Worm (Caenorhabditis elegans): ENCODE data around the gene wago-10.

The wago-10 gene

ce11 chrV:347561-348345 lies 4.5 kb downstream of the wago-10 start:
- no peak for TF ChIP-seq unc-62 (GFP tag; optimal IDR thresholded peaks at IDR 0.05)

ce11 chrV:349054-349453 lies 5.8 kb downstream of the wago-10 start, which contains the start of gene atg-9:
Gene atg-9, plus strand, starts transcription at chrV:349385.
- no peak for TF ChIP-seq unc-62 (GFP tag; optimal IDR thresholded peaks at IDR 0.05)

ce11 chrV:350822-351221 lies 7.6 kb downstream of the wago-10 start:
- no peak for TF ChIP-seq unc-62 (GFP tag; optimal IDR thresholded peaks at IDR 0.05)

ce11 chrV:351787-352186 lies 8.6 kb downstream of the wago-10 start:
- TF ChIP-seq unc-62 (GFP tag; optimal IDR thresholded peaks at IDR 0.05), result no peak

- no peak for TF ChIP-seq unc-62 (GFP tag; optimal IDR thresholded peaks at IDR 0.05)
Measured at ce11 chrV:356959-357702, 13.9 kb downstream of the wago-10 start.

ce11 chrV:358473-358872 lies 15.2 kb downstream of the wago-10 start:
- TF ChIP-seq unc-62 (GFP tag; optimal IDR thresholded peaks at IDR 0.05), result no peak

ce11 chrV:359466-359865 lies 16.2 kb downstream of the wago-10 start, which contains the start of gene T22H9.1:
Gene T22H9.1, plus strand, starts transcription at chrV:359766.
- TF ChIP-seq unc-62 (GFP tag; optimal IDR thresholded peaks at IDR 0.05), result no peak

- TF ChIP-seq unc-62 (GFP tag; optimal IDR thresholded peaks at IDR 0.05), result no peak
Measured at ce11 chrV:360068-360467, 16.8 kb downstream of the wago-10 start.

- no peak for TF ChIP-seq unc-62 (GFP tag; optimal IDR thresholded peaks at IDR 0.05)
Measured at ce11 chrV:361291-361690, 18.1 kb downstream of the wago-10 start.

- no peak for TF ChIP-seq unc-62 (GFP tag; optimal IDR thresholded peaks at IDR 0.05)
Measured at ce11 chrV:364650-365049, 21.4 kb downstream of the wago-10 start, which contains the start of gene mltn-6. Gene mltn-6, plus strand, starts transcription at chrV:364950.

- no peak for TF ChIP-seq unc-62 (GFP tag; optimal IDR thresholded peaks at IDR 0.05)
Measured at ce11 chrV:370033-370432, 26.8 kb downstream of the wago-10 start, which contains the start of gene mltn-7. Gene mltn-7, plus strand, starts transcription at chrV:370333.

ce11 chrV:373192-373591 lies 30.0 kb downstream of the wago-10 start:
- TF ChIP-seq unc-62 (GFP tag; optimal IDR thresholded peaks at IDR 0.05), result no peak

ce11 chrV:376790-377189 lies 33.6 kb downstream of the wago-10 start:
- no peak for TF ChIP-seq unc-62 (GFP tag; optimal IDR thresholded peaks at IDR 0.05)

ce11 chrV:378231-378630 lies 35.0 kb downstream of the wago-10 start:
- no peak for TF ChIP-seq unc-62 (GFP tag; optimal IDR thresholded peaks at IDR 0.05)

- no peak for TF ChIP-seq unc-62 (GFP tag; optimal IDR thresholded peaks at IDR 0.05)
Measured at ce11 chrV:380186-380585, 37.0 kb downstream of the wago-10 start, which contains the start of gene mltn-8. Gene mltn-8, minus strand, starts transcription at chrV:380286.

ce11 chrV:381227-381950 lies 38.2 kb downstream of the wago-10 start, which contains the start of gene ZK6.8:
Gene ZK6.8, plus strand, starts transcription at chrV:381908.
- TF ChIP-seq unc-62 (GFP tag; optimal IDR thresholded peaks at IDR 0.05), result no peak

Measured in whole organism, dauer.